Worm (Caenorhabditis elegans): Measurements from ENCODE around the gene nhr-283.
"Not testable (repeated sequence)": the region's sequence is repeated elsewhere in the genome, so short reads cannot be mapped to it uniquely, and the experiment has no call there.

nhr-283 gene

ce11 chrV:15776651-15777050, at the start of gene nhr-283:
nhr-283 (minus strand) TSS chrV:15776751.
- TF ChIP-seq unc-62 (GFP tag; optimal IDR thresholded peaks at IDR 0.05), result no peak

ce11 chrV:15826110-15826509, 49.6 kb upstream of the nhr-283 start, which contains the start of gene srbc-51:
srbc-51 (plus strand) TSS chrV:15826410.
- TF ChIP-seq unc-62 (GFP tag; optimal IDR thresholded peaks at IDR 0.05), result no peak

ce11 chrV:15824866-15825265, 48.3 kb upstream of the nhr-283 start, which contains the start of gene srbc-50:
srbc-50 (minus strand) TSS chrV:15824966.
- TF ChIP-seq unc-62 (GFP tag; optimal IDR thresholded peaks at IDR 0.05), result no peak

- TF ChIP-seq unc-62 (GFP tag; optimal IDR thresholded peaks at IDR 0.05), result no peak
Observed at ce11 chrV:15821398-15821797, 44.8 kb upstream of the nhr-283 start, which contains the start of gene srbc-49. srbc-49 (plus strand) TSS chrV:15821698.

ce11 chrV:15819983-15820382, 43.4 kb upstream of the nhr-283 start, which contains the start of gene srbc-48:
srbc-48 (plus strand) TSS chrV:15820283.
- TF ChIP-seq unc-62 (GFP tag; optimal IDR thresholded peaks at IDR 0.05), result no peak

- TF ChIP-seq unc-62 (GFP tag; optimal IDR thresholded peaks at IDR 0.05), result no peak
Observed at ce11 chrV:15817746-15818145, 41.2 kb upstream of the nhr-283 start, which contains the start of gene abf-3. abf-3 (minus strand) TSS chrV:15817846.

- TF ChIP-seq unc-62 (GFP tag; optimal IDR thresholded peaks at IDR 0.05), result no peak
Observed at ce11 chrV:15815962-15816432, 39.4 kb upstream of the nhr-283 start, which contains the start of the genes fbxa-69 and F54B8.4. fbxa-69 (minus strand) TSS chrV:15815971. F54B8.4 (plus strand) TSS chrV:15816382.

- TF ChIP-seq unc-62 (GFP tag; optimal IDR thresholded peaks at IDR 0.05), result not testable (repeated sequence)
Observed at ce11 chrV:15811982-15812381, 35.4 kb upstream of the nhr-283 start, which contains the start of gene nhr-282. nhr-282 (plus strand) TSS chrV:15812282.

- no peak for TF ChIP-seq unc-62 (GFP tag; optimal IDR thresholded peaks at IDR 0.05)
Observed at ce11 chrV:15810446-15810845, 33.9 kb upstream of the nhr-283 start, which contains the start of gene F54B8.1. F54B8.1 (plus strand) TSS chrV:15810746.

ce11 chrV:15809543-15809942, 33.0 kb upstream of the nhr-283 start, which contains the start of gene srsx-36:
srsx-36 (minus strand) TSS chrV:15809643.
- TF ChIP-seq unc-62 (GFP tag; optimal IDR thresholded peaks at IDR 0.05), result no peak

- not testable (repeated sequence) for TF ChIP-seq unc-62 (GFP tag; optimal IDR thresholded peaks at IDR 0.05)
Observed at ce11 chrV:15807420-15807819, 30.9 kb upstream of the nhr-283 start, which contains the start of gene srsx-38. srsx-38 (minus strand) TSS chrV:15807520.

- TF ChIP-seq unc-62 (GFP tag; optimal IDR thresholded peaks at IDR 0.05), result not testable (repeated sequence)
Observed at ce11 chrV:15803748-15804147, 27.2 kb upstream of the nhr-283 start, which contains the start of gene T26E4.18. T26E4.18 (minus strand) TSS chrV:15803848.

- TF ChIP-seq unc-62 (GFP tag; optimal IDR thresholded peaks at IDR 0.05), result not testable (repeated sequence)
Observed at ce11 chrV:15803079-15803478, 26.5 kb upstream of the nhr-283 start, which contains the start of gene srd-27. srd-27 (plus strand) TSS chrV:15803379.

- TF ChIP-seq unc-62 (GFP tag; optimal IDR thresholded peaks at IDR 0.05), result not testable (repeated sequence)
Observed at ce11 chrV:15802623-15803022, 26.1 kb upstream of the nhr-283 start, which contains the start of gene T26E4.9. T26E4.9 (minus strand) TSS chrV:15802723.

ce11 chrV:15798108-15798507, 21.6 kb upstream of the nhr-283 start, which contains the start of gene T26E4.10:
T26E4.10 (minus strand) TSS chrV:15798208.
- TF ChIP-seq unc-62 (GFP tag; optimal IDR thresholded peaks at IDR 0.05), result no peak

ce11 chrV:15796087-15796486, 19.5 kb upstream of the nhr-283 start, which contains the start of gene nhr-223:
nhr-223 (plus strand) TSS chrV:15796387.
- TF ChIP-seq unc-62 (GFP tag; optimal IDR thresholded peaks at IDR 0.05), result no peak

ce11 chrV:15793270-15793669, 16.7 kb upstream of the nhr-283 start, which contains the start of gene T26E4.7:
T26E4.7 (plus strand) TSS chrV:15793570.
- TF ChIP-seq unc-62 (GFP tag; optimal IDR thresholded peaks at IDR 0.05), result no peak

Measured in whole organism, dauer.